Worm (Caenorhabditis elegans) whole organism, midembryonic: Measurements from ENCODE around the gene K07F5.14.

Source experiments
- T22C8.4 ChIP-seq: fragments of 200-800 bp; sonication (Bioruptor generic); IDR thresholded peaks from 2 replicates; pipeline ENCODE4 v1.3.6; 2022; ENCODE audit warnings: missing genetic modification characterization, missing compliant biosample characterization
- cog-1 ChIP-seq: sonication (generic microtip); optimal IDR thresholded peaks from 2 replicates; lab custom pipeline; 2016; ENCODE audit warnings: missing genetic modification characterization, missing compliant biosample characterization
- tab-1 ChIP-seq: fragments of 200-800 bp; sonication (Bioruptor generic); IDR thresholded peaks from 2 replicates; pipeline ENCODE4 v1.3.6; 2022; ENCODE audit warnings: missing genetic modification characterization, missing compliant biosample characterization
- ztf-29 ChIP-seq: fragments of 200-800 bp; sonication (Bioruptor generic); IDR thresholded peaks from 2 replicates; pipeline ENCODE4 v1.3.6; 2022; ENCODE audit warnings: missing genetic modification reagents, missing genetic modification characterization, missing compliant biosample characterization

- TF ChIP-seq ztf-29 (GFP tag; lab: Robert Waterston, UW) (no peak), T22C8.4 (GFP tag; lab: Robert Waterston, UW) (no peak), cog-1 (tag; lab: Kevin White, UChicago) (no peak), tab-1 (GFP tag; lab: Robert Waterston, UW) (no peak)
These were observed 9.1 kb upstream of the K07F5.14 start for ce11 chrIV:9852818-9853466.
